Worm (Caenorhabditis elegans) whole organism, midembryonic: ENCODE data around the gene ndub-2.

ENCODE experiments used
- T22C8.4 ChIP-seq: fragments of 200-800 bp; sonication (Bioruptor generic); IDR thresholded peaks from 2 replicates; pipeline ENCODE4 v1.3.6; 2022; ENCODE audit warnings: missing genetic modification characterization, missing compliant biosample characterization
- cog-1 ChIP-seq: sonication (generic microtip); optimal IDR thresholded peaks from 2 replicates; lab custom pipeline; 2016; ENCODE audit warnings: missing genetic modification characterization, missing compliant biosample characterization
- flt-1 ChIP-seq: fragments of 200-800 bp; sonication (Bioruptor generic); IDR thresholded peaks from 2 replicates; pipeline ENCODE4 v1.3.6; 2022; ENCODE audit warnings: missing genetic modification characterization, missing compliant biosample characterization
- klf-2 ChIP-seq: fragments of 200-800 bp; sonication (Bioruptor generic); conservative IDR thresholded peaks from 2 replicates; pipeline ENCODE4 v1.3.6; 2022; ENCODE audit warnings: missing genetic modification reagents, missing genetic modification characterization, missing compliant biosample characterization
- med-1 ChIP-seq: sonication (generic microtip); optimal IDR thresholded peaks from 2 replicates; lab custom pipeline; 2017; ENCODE audit warnings: missing genetic modification characterization, mild to moderate bottlenecking, missing compliant biosample characterization, antibody characterized with exemption, missing genetic modification reagents; ENCODE audit not compliant: insufficient read depth
- ref-1 ChIP-seq: fragments of 200-800 bp; sonication (Bioruptor generic); conservative IDR thresholded peaks from 2 replicates; pipeline ENCODE4 v1.3.6; 2022; ENCODE audit warnings: missing genetic modification reagents, missing genetic modification characterization, missing compliant biosample characterization
- tab-1 ChIP-seq: fragments of 200-800 bp; sonication (Bioruptor generic); IDR thresholded peaks from 2 replicates; pipeline ENCODE4 v1.3.6; 2022; ENCODE audit warnings: missing genetic modification characterization, missing compliant biosample characterization
- ztf-23 ChIP-seq: fragments of 200-800 bp; sonication (Bioruptor generic); IDR thresholded peaks from 2 replicates; pipeline ENCODE4 v1.3.6; 2022; ENCODE audit warnings: missing genetic modification reagents, missing genetic modification characterization, missing compliant biosample characterization
- ztf-29 ChIP-seq: fragments of 200-800 bp; sonication (Bioruptor generic); IDR thresholded peaks from 2 replicates; pipeline ENCODE4 v1.3.6; 2022; ENCODE audit warnings: missing genetic modification reagents, missing genetic modification characterization, missing compliant biosample characterization

Gene ndub-2

ce11 chrII:8991602-8992001, 4.6 kb upstream of the ndub-2 start:
- no peak for TF ChIP-seq klf-2 (GFP tag; lab: Robert Waterston, UW)

- TF ChIP-seq ref-1: no peak
- TF ChIP-seq klf-2 (GFP tag; lab: Robert Waterston, UW): no peak
- no peak for TF ChIP-seq T22C8.4
- no peak for TF ChIP-seq ztf-23 (GFP tag; lab: Robert Waterston, UW)
- no peak for TF ChIP-seq flt-1 (GFP tag; lab: Robert Waterston, UW)
- TF ChIP-seq cog-1 (tag; lab: Kevin White, UChicago): no peak
- no peak for TF ChIP-seq med-1
- no peak for TF ChIP-seq ztf-29 (GFP tag; lab: Robert Waterston, UW)
- TF ChIP-seq tab-1 (GFP tag; lab: Robert Waterston, UW): no peak
Observed at ce11 chrII:8992780-8993179, 3.4 kb upstream of the ndub-2 start, which contains the start of gene ooc-5. ooc-5 (plus strand) TSS chrII:8993160.

- TF ChIP-seq ref-1 (no peak), cog-1 (tag; lab: Kevin White, UChicago) (no peak), flt-1 (GFP tag; lab: Robert Waterston, UW) (no peak), ztf-23 (GFP tag; lab: Robert Waterston, UW) (no peak), T22C8.4 (no peak), med-1 (no peak), klf-2 (GFP tag; lab: Robert Waterston, UW) (no peak), tab-1 (GFP tag; lab: Robert Waterston, UW) (no peak), ztf-29 (GFP tag; lab: Robert Waterston, UW) (no peak)
Observed at ce11 chrII:8994336-8994735, 1.8 kb upstream of the ndub-2 start, which contains the start of gene F44G4.1. F44G4.1 (plus strand) TSS chrII:8994636.

ce11 chrII:8997479-8997878, 1.3 kb downstream of the ndub-2 start, which contains the start of the genes F44G4.3 and tdp-1:
F44G4.3 (minus strand) TSS chrII:8997662.
tdp-1 (plus strand) TSS chrII:8997825.
- TF ChIP-seq tab-1 (GFP tag; lab: Robert Waterston, UW): no peak
- no peak for TF ChIP-seq flt-1 (GFP tag; lab: Robert Waterston, UW)
- TF ChIP-seq cog-1 (tag; lab: Kevin White, UChicago): no peak
- TF ChIP-seq med-1: no peak
- no peak for TF ChIP-seq klf-2 (GFP tag; lab: Robert Waterston, UW)
- no peak for TF ChIP-seq ztf-23 (GFP tag; lab: Robert Waterston, UW)
- TF ChIP-seq ztf-29 (GFP tag; lab: Robert Waterston, UW): no peak
- TF ChIP-seq T22C8.4: no peak
- TF ChIP-seq ref-1: no peak

ce11 chrII:9000331-9000730, 4.2 kb downstream of the ndub-2 start, which contains the start of gene F44G4.5:
F44G4.5 (minus strand) TSS chrII:9000431.
- TF ChIP-seq med-1: no peak
- TF ChIP-seq klf-2 (GFP tag; lab: Robert Waterston, UW): no peak
- TF ChIP-seq tab-1 (GFP tag; lab: Robert Waterston, UW): no peak
- TF ChIP-seq ztf-23 (GFP tag; lab: Robert Waterston, UW): no peak

ce11 chrII:9001743-9002222, 5.6 kb downstream of the ndub-2 start, which contains the start of gene F44G4.6:
F44G4.6 (minus strand) TSS chrII:9001793.
- TF ChIP-seq klf-2 (GFP tag; lab: Robert Waterston, UW) (no peak), med-1 (no peak), T22C8.4 (no peak), ztf-23 (GFP tag; lab: Robert Waterston, UW) (no peak), flt-1 (GFP tag; lab: Robert Waterston, UW) (no peak), ref-1 (no peak)

ce11 chrII:9005067-9005466, 8.9 kb downstream of the ndub-2 start, which contains the start of gene F44G4.7:
F44G4.7 (minus strand) TSS chrII:9005167.
- TF ChIP-seq cog-1 (tag; lab: Kevin White, UChicago) (no peak), klf-2 (GFP tag; lab: Robert Waterston, UW) (no peak)

- TF ChIP-seq flt-1 (GFP tag; lab: Robert Waterston, UW): no peak
- no peak for TF ChIP-seq T22C8.4
- TF ChIP-seq klf-2 (GFP tag; lab: Robert Waterston, UW): no peak
- no peak for TF ChIP-seq ztf-29 (GFP tag; lab: Robert Waterston, UW)
- no peak for TF ChIP-seq ztf-23 (GFP tag; lab: Robert Waterston, UW)
- no peak for TF ChIP-seq ref-1
- no peak for TF ChIP-seq tab-1 (GFP tag; lab: Robert Waterston, UW)
- TF ChIP-seq med-1: no peak
- TF ChIP-seq cog-1 (tag; lab: Kevin White, UChicago): no peak
Observed at ce11 chrII:9007741-9008140, 11.6 kb downstream of the ndub-2 start.

ce11 chrII:9009976-9010702, 14.0 kb downstream of the ndub-2 start:
- TF ChIP-seq ztf-23 (GFP tag; lab: Robert Waterston, UW): no peak
- no peak for TF ChIP-seq flt-1 (GFP tag; lab: Robert Waterston, UW)
- no peak for TF ChIP-seq tab-1 (GFP tag; lab: Robert Waterston, UW)
- TF ChIP-seq T22C8.4: no peak
- TF ChIP-seq ref-1: no peak
- no peak for TF ChIP-seq ztf-29 (GFP tag; lab: Robert Waterston, UW)
- TF ChIP-seq cog-1 (tag; lab: Kevin White, UChicago): no peak
- no peak for TF ChIP-seq med-1
- no peak for TF ChIP-seq klf-2 (GFP tag; lab: Robert Waterston, UW)

ce11 chrII:9010708-9011107, 14.5 kb downstream of the ndub-2 start:
- TF ChIP-seq ref-1: no peak
- no peak for TF ChIP-seq klf-2 (GFP tag; lab: Robert Waterston, UW)
- TF ChIP-seq flt-1 (GFP tag; lab: Robert Waterston, UW): no peak
- no peak for TF ChIP-seq cog-1 (tag; lab: Kevin White, UChicago)
- TF ChIP-seq med-1: no peak
- TF ChIP-seq ztf-29 (GFP tag; lab: Robert Waterston, UW): no peak
- no peak for TF ChIP-seq ztf-23 (GFP tag; lab: Robert Waterston, UW)
- TF ChIP-seq T22C8.4: no peak
- TF ChIP-seq tab-1 (GFP tag; lab: Robert Waterston, UW): no peak
